Worm (Caenorhabditis elegans): ENCODE results near the gene F40F8.11.

DNA sequence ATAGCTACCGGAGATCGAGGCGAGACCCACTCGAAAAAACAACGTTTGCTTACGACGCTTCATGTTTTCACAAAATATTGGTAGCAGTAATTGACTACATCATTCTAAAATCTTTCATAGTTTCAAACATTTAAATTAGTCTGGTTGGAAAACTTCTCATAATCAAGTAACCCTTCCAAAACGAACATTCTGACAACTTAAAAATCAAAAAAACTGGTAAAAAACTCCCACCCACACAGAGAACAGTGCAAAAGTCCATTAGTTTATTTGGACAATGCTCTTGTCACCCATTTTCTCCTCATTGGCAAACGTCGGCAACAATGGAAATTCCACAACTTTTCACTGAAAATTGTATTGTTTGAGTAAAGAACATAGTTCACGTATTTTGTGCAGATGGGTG is 45.0 kb upstream of the F40F8.11 start, which contains the start of gene F37H8.6:
- no peak for TF ChIP-seq nhr-237 (tag; optimal IDR thresholded peaks at IDR 0.05)
- TF ChIP-seq ama-1 (optimal IDR thresholded peaks at IDR 0.05) = no peak
- TF ChIP-seq unc-62 (GFP tag; optimal IDR thresholded peaks at IDR 0.05) = no peak
- no peak for TF ChIP-seq skn-1 (tag; optimal IDR thresholded peaks at IDR 0.05)
- no peak for TF ChIP-seq fkh-10 (GFP tag; optimal IDR thresholded peaks at IDR 0.05)
- TF ChIP-seq fkh-2 (tag; optimal IDR thresholded peaks at IDR 0.05) = no peak
- no peak for TF ChIP-seq nfya-1 (tag; optimal IDR thresholded peaks at IDR 0.05; ENCODE audit: insufficient read depth)
- TF ChIP-seq nhr-76 (tag; optimal IDR thresholded peaks at IDR 0.05) = no peak
- no peak for TF ChIP-seq nhr-77 (tag; optimal IDR thresholded peaks at IDR 0.05)
- no peak for TF ChIP-seq ceh-82 (tag; optimal IDR thresholded peaks at IDR 0.05)
- TF ChIP-seq zag-1 (tag; optimal IDR thresholded peaks at IDR 0.05) = no peak
- no peak for TF ChIP-seq ceh-16 (tag; optimal IDR thresholded peaks at IDR 0.05)
